Worm (Caenorhabditis elegans) whole organism, mixed stage, embryonic: ENCODE measurements around the gene srlf-2.

Experiments used
- M03D4.4 ChIP-seq: sonication (generic microtip); optimal IDR thresholded peaks from 2 replicates; lab custom pipeline; 2017; ENCODE audit warnings: mild to moderate bottlenecking, missing genetic modification characterization, missing compliant biosample characterization
- bed-3 ChIP-seq: fragments of 200-800 bp; sonication (Bioruptor generic); optimal IDR thresholded peaks from 3 replicates; lab custom pipeline; 2018; ENCODE audit warnings: mild to moderate bottlenecking, missing genetic modification characterization, moderate library complexity, missing compliant biosample characterization
- blmp-1 ChIP-seq: fragments of 150-350 bp; optimal IDR thresholded peaks from 2 replicates; lab custom pipeline; 2014; ENCODE audit warnings: missing biosample characterization, missing genetic modification characterization
- ceh-39 ChIP-seq: fragments of 150-350 bp; optimal IDR thresholded peaks from 2 replicates; lab custom pipeline; 2014; ENCODE audit warnings: missing biosample characterization, missing genetic modification characterization
- ceh-43 ChIP-seq: fragments of 200-800 bp; sonication (Bioruptor generic); optimal IDR thresholded peaks from 2 replicates; lab custom pipeline; 2018; ENCODE audit warnings: mild to moderate bottlenecking, missing genetic modification characterization, moderate library complexity, missing compliant biosample characterization
- ceh-83 ChIP-seq: fragments of 200-800 bp; sonication (Bioruptor generic); optimal IDR thresholded peaks from 2 replicates; lab custom pipeline; 2018; ENCODE audit warnings: mild to moderate bottlenecking, missing genetic modification characterization, missing compliant biosample characterization
- ces-1 ChIP-seq: fragments of 150-350 bp; optimal IDR thresholded peaks from 2 replicates; lab custom pipeline; 2014; ENCODE audit warnings: missing biosample characterization, missing genetic modification reagents, missing genetic modification characterization
- elt-1 ChIP-seq: sonication (generic microtip); optimal IDR thresholded peaks from 2 replicates; lab custom pipeline; 2017; ENCODE audit warnings: missing genetic modification characterization, mild to moderate bottlenecking, missing compliant biosample characterization, antibody characterized with exemption, moderate library complexity, borderline replicate concordance; ENCODE audit not compliant: insufficient read depth
- elt-3 ChIP-seq: fragments of 150-350 bp; optimal IDR thresholded peaks from 2 replicates; lab custom pipeline; 2014; ENCODE audit warnings: missing biosample characterization, missing genetic modification characterization
- hlh-1 ChIP-seq: fragments of 150-350 bp; optimal IDR thresholded peaks from 2 replicates; lab custom pipeline; 2014; ENCODE audit warnings: missing biosample characterization, missing genetic modification reagents, missing genetic modification characterization
- lin-13 ChIP-seq: fragments of 150-350 bp; optimal IDR thresholded peaks from 2 replicates; lab custom pipeline; 2014; ENCODE audit warnings: missing biosample characterization, missing genetic modification characterization
- mab-5 ChIP-seq: fragments of 150-350 bp; optimal IDR thresholded peaks from 2 replicates; lab custom pipeline; 2014; ENCODE audit warnings: missing biosample characterization, missing genetic modification characterization
- mep-1 ChIP-seq: fragments of 150-350 bp; optimal IDR thresholded peaks from 2 replicates; lab custom pipeline; 2017; ENCODE audit warnings: missing biosample characterization, missing genetic modification reagents, missing genetic modification characterization, inconsistent platforms
- mls-2 ChIP-seq: sonication (generic microtip); optimal IDR thresholded peaks from 2 replicates; lab custom pipeline; 2016; ENCODE audit warnings: mild to moderate bottlenecking, missing genetic modification characterization, moderate library complexity, missing compliant biosample characterization
- nhr-12 ChIP-seq: fragments of 150-350 bp; optimal IDR thresholded peaks from 2 replicates; lab custom pipeline; 2014; ENCODE audit warnings: missing biosample characterization, missing genetic modification characterization
- nhr-237 ChIP-seq: fragments of 150-350 bp; optimal IDR thresholded peaks from 2 replicates; lab custom pipeline; 2014; ENCODE audit warnings: missing biosample characterization, missing genetic modification characterization
- nhr-28 ChIP-seq: fragments of 150-350 bp; optimal IDR thresholded peaks from 2 replicates; lab custom pipeline; 2014; ENCODE audit warnings: missing biosample characterization, missing genetic modification characterization
- pha-4 ChIP-seq: fragments of 150-350 bp; optimal IDR thresholded peaks from 2 replicates; lab custom pipeline; 2018; ENCODE audit warnings: missing biosample characterization, missing genetic modification reagents, missing genetic modification characterization
- sem-2 ChIP-seq: fragments of 200-800 bp; sonication (Bioruptor generic); optimal IDR thresholded peaks from 2 replicates; lab custom pipeline; 2018; ENCODE audit warnings: mild to moderate bottlenecking, missing genetic modification characterization, missing compliant biosample characterization
- snpc-4 ChIP-seq: fragments of 150-350 bp; optimal IDR thresholded peaks from 2 replicates; lab custom pipeline; 2014; ENCODE audit warnings: missing biosample characterization, missing genetic modification characterization
- sptf-1 ChIP-seq: sonication (generic microtip); optimal IDR thresholded peaks from 2 replicates; lab custom pipeline; 2017; ENCODE audit warnings: mild to moderate bottlenecking, missing genetic modification characterization, moderate library complexity, missing compliant biosample characterization
- tbx-8 ChIP-seq: fragments of 200-800 bp; sonication (Bioruptor generic); optimal IDR thresholded peaks from 2 replicates; lab custom pipeline; 2018; ENCODE audit warnings: mild to moderate bottlenecking, missing genetic modification characterization, moderate library complexity, missing compliant biosample characterization
- unc-120 ChIP-seq: sonication (generic microtip); optimal IDR thresholded peaks from 2 replicates; lab custom pipeline; 2017; ENCODE audit warnings: missing genetic modification characterization, missing compliant biosample characterization; ENCODE audit not compliant: poor library complexity, severe bottlenecking
- unc-39 ChIP-seq: fragments of 150-350 bp; optimal IDR thresholded peaks from 2 replicates; lab custom pipeline; 2014; ENCODE audit warnings: missing biosample characterization, missing genetic modification characterization
- unc-62 ChIP-seq: fragments of 150-350 bp; optimal IDR thresholded peaks from 2 replicates; lab custom pipeline; 2014; ENCODE audit warnings: missing biosample characterization, missing genetic modification reagents, missing genetic modification characterization
- zip-8 ChIP-seq: fragments of 150-350 bp; optimal IDR thresholded peaks from 2 replicates; lab custom pipeline; 2014; ENCODE audit warnings: missing biosample characterization, missing genetic modification characterization

Gene srlf-2

ce11 chrIV:8523981-8524380 is 34.0 kb downstream of the srlf-2 start:
- TF ChIP-seq ceh-39 (tag; lab: Kevin White, UChicago) (no peak), elt-1 (no peak), unc-120 (tag; lab: Kevin White, UChicago) (no peak), bed-3 (GFP tag; lab: Kevin White, UChicago) (no peak), lin-13 (no peak), mab-5 (tag; lab: Kevin White, UChicago) (no peak), snpc-4 (no peak)

- TF ChIP-seq sem-2 (no peak), M03D4.4 (tag; lab: Kevin White, UChicago) (no peak), unc-62 (peak; percentile 70), unc-120 (tag; lab: Kevin White, UChicago) (peak; percentile 47), hlh-1 (peak; percentile 55), mab-5 (tag; lab: Kevin White, UChicago) (no peak)
These were observed 36.0 kb downstream of the srlf-2 start for ce11 chrIV:8526050-8526449.

ce11 chrIV:8526579-8526978 is 36.6 kb downstream of the srlf-2 start:
- TF ChIP-seq blmp-1, result no peak

DNA sequence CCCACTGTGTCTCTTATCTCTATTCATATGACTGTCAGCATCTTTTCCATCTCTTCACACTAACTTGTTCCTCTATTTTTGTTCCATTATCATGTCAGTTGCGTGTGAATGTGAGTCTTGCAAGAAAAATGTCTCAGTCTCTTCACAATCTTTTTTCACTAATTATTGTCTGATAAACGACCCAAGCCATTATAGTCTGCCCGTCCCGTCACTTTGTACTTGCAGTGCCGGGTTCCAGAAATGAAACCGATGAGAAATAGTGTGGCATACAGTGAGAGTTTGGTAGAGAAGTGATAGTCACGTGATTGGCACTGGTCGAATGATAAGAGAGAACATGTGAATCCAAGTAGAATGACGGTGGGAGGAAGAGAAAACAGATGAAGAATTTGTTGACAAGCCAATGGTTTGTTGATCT is 37.6 kb downstream of the srlf-2 start:
- TF ChIP-seq elt-1 (no peak), unc-120 (tag; lab: Kevin White, UChicago) (peak; percentile 22), unc-62 (peak; percentile 35), elt-3 (peak; percentile 69)

ce11 chrIV:8528345-8528744 is 38.3 kb downstream of the srlf-2 start:
- TF ChIP-seq nhr-12 (tag; lab: Kevin White, UChicago) (no peak), lin-13 (no peak), pha-4 (tag; lab: Kevin White, UChicago) (no peak), unc-62 (no peak), snpc-4 (no peak), nhr-237 (no peak), elt-1 (no peak), ceh-83 (GFP tag; lab: Kevin White, UChicago) (no peak), sem-2 (no peak), unc-120 (tag; lab: Kevin White, UChicago) (no peak), ceh-39 (tag; lab: Kevin White, UChicago) (no peak), mls-2 (no peak), sptf-1 (tag; lab: Kevin White, UChicago) (no peak), tbx-8 (no peak), ces-1 (no peak)

ce11 chrIV:8529039-8529438 is 39.0 kb downstream of the srlf-2 start:
- TF ChIP-seq sptf-1 (tag; lab: Kevin White, UChicago) (no peak), unc-39 (tag; lab: Kevin White, UChicago) (no peak), mep-1 (no peak)

ce11 chrIV:8530042-8531027 is 40.3 kb downstream of the srlf-2 start:
- no peak for TF ChIP-seq ceh-43 (GFP tag; lab: Kevin White, UChicago)
- no peak for TF ChIP-seq mab-5 (tag; lab: Kevin White, UChicago)
- TF ChIP-seq bed-3 (GFP tag; lab: Kevin White, UChicago), result no peak
- no peak for TF ChIP-seq nhr-28
- TF ChIP-seq blmp-1, result peak; percentile 61
- no peak for TF ChIP-seq zip-8 (tag; lab: Kevin White, UChicago)
- no peak for TF ChIP-seq mep-1
- peak; percentile 84 for TF ChIP-seq elt-3
